Fruit fly (Drosophila melanogaster) whole organism, embryonic: ENCODE measurements around the gene Eig71Eg.
A peak's percentile ranks its signal among the peaks of the same experiment; 100 is the strongest.

ENCODE experiments used
- Adf1 ChIP-seq: fragments of 200-800 bp; sonication (Bioruptor generic); IDR thresholded peaks from 2 replicates; pipeline ENCODE4 v1.3.6; 2022; ENCODE audit warnings: missing biosample characterization, missing genetic modification characterization
- CG10565 ChIP-seq: fragments of 200-800 bp; sonication (Bioruptor generic); optimal IDR thresholded peaks from 3 replicates; lab custom pipeline; 2016; ENCODE audit warnings: missing biosample characterization, mild to moderate bottlenecking, missing genetic modification characterization
- CG10979 ChIP-seq: fragments of 200-800 bp; sonication (Bioruptor generic); optimal IDR thresholded peaks from 2 replicates; lab custom pipeline; 2018; ENCODE audit warnings: missing biosample characterization, mild to moderate bottlenecking, missing genetic modification characterization, moderate library complexity
- CG11723 ChIP-seq: fragments of 200-800 bp; sonication (Bioruptor generic); optimal IDR thresholded peaks from 2 replicates; lab custom pipeline; 2017; ENCODE audit warnings: missing biosample characterization, mild to moderate bottlenecking, missing genetic modification characterization
- CG12391 ChIP-seq: fragments of 200-800 bp; sonication (Bioruptor generic); optimal IDR thresholded peaks from 3 replicates; lab custom pipeline; 2018; ENCODE audit warnings: missing biosample characterization, mild to moderate bottlenecking, missing genetic modification characterization, moderate library complexity
- CG1529 ChIP-seq: fragments of 200-800 bp; sonication (Bioruptor generic); optimal IDR thresholded peaks from 3 replicates; lab custom pipeline; 2018; ENCODE audit warnings: missing biosample characterization, missing genetic modification characterization
- CG17361 ChIP-seq: fragments of 200-800 bp; sonication (Bioruptor generic); IDR thresholded peaks from 3 replicates; pipeline ENCODE4 v1.3.6; 2022; ENCODE audit warnings: missing biosample characterization, missing genetic modification characterization
- CG18262 ChIP-seq: fragments of 200-800 bp; optimal IDR thresholded peaks from 3 replicates; lab custom pipeline; 2019; ENCODE audit warnings: missing biosample characterization, mild to moderate bottlenecking, missing genetic modification characterization, moderate library complexity
- CG2678 ChIP-seq: fragments of 200-800 bp; sonication (Bioruptor generic); optimal IDR thresholded peaks from 3 replicates; lab custom pipeline; 2019; ENCODE audit warnings: missing biosample characterization, mild to moderate bottlenecking, missing genetic modification characterization, moderate library complexity
- CG3065 ChIP-seq: fragments of 200-800 bp; sonication (Bioruptor generic); optimal IDR thresholded peaks from 2 replicates; lab custom pipeline; 2016; ENCODE audit warnings: missing biosample characterization, missing genetic modification characterization
- CG34224 ChIP-seq: fragments of 200-800 bp; sonication (Bioruptor generic); IDR thresholded peaks from 3 replicates; pipeline ENCODE4 v1.3.6; 2022; ENCODE audit warnings: missing biosample characterization, missing genetic modification characterization; ENCODE audit not compliant: partially characterized antibody
- CG34376 ChIP-seq: fragments of 200-800 bp; sonication (Bioruptor generic); optimal IDR thresholded peaks from 2 replicates; lab custom pipeline; 2018; ENCODE audit warnings: missing biosample characterization, mild to moderate bottlenecking, missing genetic modification characterization
- CG34422 ChIP-seq: fragments of 200-800 bp; sonication (Bioruptor generic); IDR thresholded peaks from 3 replicates; pipeline ENCODE4 v1.3.6; 2022; ENCODE audit warnings: missing biosample characterization, missing genetic modification characterization
- CG3995 ChIP-seq: fragments of 200-800 bp; sonication (Bioruptor generic); optimal IDR thresholded peaks from 3 replicates; lab custom pipeline; 2016; ENCODE audit warnings: missing biosample characterization, missing genetic modification characterization
- CG43689 ChIP-seq: fragments of 200-800 bp; sonication (Bioruptor generic); IDR thresholded peaks from 2 replicates; pipeline ENCODE4 v1.3.6; 2022; ENCODE audit warnings: missing biosample characterization, missing genetic modification characterization
- CG4617 ChIP-seq: fragments of 200-800 bp; sonication (Bioruptor generic); optimal IDR thresholded peaks from 3 replicates; lab custom pipeline; 2016; ENCODE audit warnings: missing biosample characterization, missing genetic modification characterization, borderline replicate concordance
- CG7556 ChIP-seq: fragments of 200-800 bp; sonication (Bioruptor generic); optimal IDR thresholded peaks from 2 replicates; lab custom pipeline; 2017; ENCODE audit warnings: missing biosample characterization, mild to moderate bottlenecking, missing genetic modification characterization
- CG7745 ChIP-seq: fragments of 200-800 bp; sonication (Bioruptor generic); optimal IDR thresholded peaks from 2 replicates; lab custom pipeline; 2018; ENCODE audit warnings: missing biosample characterization, mild to moderate bottlenecking, missing genetic modification characterization, moderate library complexity
- CG7839 ChIP-seq: fragments of 200-800 bp; sonication (Bioruptor generic); optimal IDR thresholded peaks from 3 replicates; lab custom pipeline; 2018; ENCODE audit warnings: missing biosample characterization, mild to moderate bottlenecking, missing genetic modification characterization, moderate library complexity
- CG8478 ChIP-seq: fragments of >200 bp; optimal IDR thresholded peaks from 2 replicates; lab custom pipeline; 2018
- CG9437 ChIP-seq: fragments of 200-800 bp; sonication (Bioruptor generic); optimal IDR thresholded peaks from 2 replicates; lab custom pipeline; 2018; ENCODE audit warnings: missing biosample characterization, mild to moderate bottlenecking, missing genetic modification characterization
- Dad ChIP-seq: fragments of 200-800 bp; sonication (Bioruptor generic); optimal IDR thresholded peaks from 3 replicates; lab custom pipeline; 2016; ENCODE audit warnings: missing biosample characterization, missing genetic modification characterization
- Dip2 ChIP-seq: fragments of 200-800 bp; sonication (Bioruptor generic); IDR thresholded peaks from 2 replicates; pipeline ENCODE4 v1.3.6; 2022; ENCODE audit warnings: missing biosample characterization, missing genetic modification characterization
- Dll ChIP-seq: fragments of 200-800 bp; sonication (Bioruptor generic); IDR thresholded peaks from 4 replicates; pipeline ENCODE4 v1.3.6; 2022; ENCODE audit warnings: missing biosample characterization, missing genetic modification characterization; ENCODE audit not compliant: partially characterized antibody
- Eip74EF ChIP-seq, 2 experiments: fragments of 200-800 bp in 1 of 2; fragments of >200 bp in 1 of 2; sonication (Bioruptor generic) in 1 of 2; optimal IDR thresholded peaks; 2 replicates each; lab custom pipeline; 2017 to 2019; ENCODE audit warnings: missing biosample characterization in 2 of 2, missing genetic modification characterization in 2 of 2, mild to moderate bottlenecking in 1 of 2, moderate library complexity in 1 of 2
- Hmr ChIP-seq: fragments of 200-800 bp; sonication (Bioruptor generic); optimal IDR thresholded peaks from 3 replicates; lab custom pipeline; 2017; ENCODE audit warnings: mild to moderate bottlenecking, missing biosample characterization, missing genetic modification reagents, missing genetic modification characterization
- MBD-R2 ChIP-seq: fragments of 200-800 bp; sonication (Bioruptor generic); IDR thresholded peaks from 2 replicates; pipeline ENCODE4 v1.3.6; 2022; ENCODE audit warnings: missing biosample characterization, missing genetic modification characterization
- NK7.1 ChIP-seq: fragments of 200-800 bp; sonication (Bioruptor generic); optimal IDR thresholded peaks from 3 replicates; lab custom pipeline; 2016; ENCODE audit warnings: missing biosample characterization, missing genetic modification characterization
- Scr ChIP-seq: fragments of 200-800 bp; sonication (Bioruptor generic); IDR thresholded peaks from 2 replicates; pipeline ENCODE4 v1.3.6; 2022; ENCODE audit warnings: missing biosample characterization, missing genetic modification characterization; ENCODE audit not compliant: partially characterized antibody
- Ssrp ChIP-seq: fragments of 200-800 bp; sonication (Bioruptor generic); optimal IDR thresholded peaks from 2 replicates; lab custom pipeline; 2018; ENCODE audit warnings: missing biosample characterization, mild to moderate bottlenecking, missing genetic modification characterization, moderate library complexity
- ara ChIP-seq: fragments of 200-800 bp; sonication (Bioruptor generic); IDR thresholded peaks from 2 replicates; pipeline ENCODE4 v1.3.6; 2022; ENCODE audit warnings: missing biosample characterization, missing genetic modification characterization
- ato ChIP-seq: fragments of 200-800 bp; sonication (Bioruptor generic); IDR thresholded peaks from 2 replicates; pipeline ENCODE4 v1.3.6; 2022; ENCODE audit warnings: missing biosample characterization, missing genetic modification characterization; ENCODE audit not compliant: partially characterized antibody
- bsh ChIP-seq, 2 experiments: fragments of 200-800 bp; sonication (Bioruptor generic); optimal IDR thresholded peaks; 2 replicates each; lab custom pipeline; 2017 to 2018; ENCODE audit warnings: mild to moderate bottlenecking in 2 of 2, missing biosample characterization in 2 of 2, missing genetic modification characterization in 2 of 2, moderate library complexity in 1 of 2
- chn ChIP-seq: fragments of 200-800 bp; sonication (Bioruptor generic); optimal IDR thresholded peaks from 2 replicates; lab custom pipeline; 2016; ENCODE audit warnings: missing biosample characterization, missing genetic modification characterization
- dm ChIP-seq: fragments of 200-800 bp; sonication (Bioruptor generic); optimal IDR thresholded peaks from 3 replicates; lab custom pipeline; 2016; ENCODE audit warnings: missing biosample characterization, missing genetic modification characterization
- fru ChIP-seq: fragments of >200 bp; optimal IDR thresholded peaks from 2 replicates; lab custom pipeline; 2017
- ftz-f1 ChIP-seq: fragments of 200-800 bp; sonication (Bioruptor generic); optimal IDR thresholded peaks from 2 replicates; lab custom pipeline; 2016; ENCODE audit warnings: missing biosample characterization, missing genetic modification characterization
- gcm ChIP-seq: fragments of 200-800 bp; sonication (Bioruptor generic); optimal IDR thresholded peaks from 2 replicates; lab custom pipeline; 2019; ENCODE audit warnings: missing biosample characterization, mild to moderate bottlenecking, missing genetic modification characterization, moderate library complexity
- grn ChIP-seq: fragments of 200-800 bp; sonication (Bioruptor generic); optimal IDR thresholded peaks from 3 replicates; lab custom pipeline; 2017; ENCODE audit warnings: missing biosample characterization, missing genetic modification characterization
- gsb-n ChIP-seq: fragments of 200-800 bp; sonication (Bioruptor generic); optimal IDR thresholded peaks from 3 replicates; lab custom pipeline; 2018; ENCODE audit warnings: missing biosample characterization, mild to moderate bottlenecking, missing genetic modification characterization
- lilli ChIP-seq: fragments of 200-800 bp; sonication (Bioruptor generic); optimal IDR thresholded peaks from 3 replicates; lab custom pipeline; 2016; ENCODE audit warnings: missing biosample characterization, missing genetic modification characterization
- maf-S ChIP-seq: fragments of 200-800 bp; sonication (Bioruptor generic); optimal IDR thresholded peaks from 2 replicates; lab custom pipeline; 2016; ENCODE audit warnings: missing biosample characterization, missing genetic modification characterization
- mirr ChIP-seq: fragments of 200-800 bp; sonication (Bioruptor generic); optimal IDR thresholded peaks from 3 replicates; lab custom pipeline; 2018; ENCODE audit warnings: missing biosample characterization, mild to moderate bottlenecking, missing genetic modification characterization
- nom ChIP-seq: fragments of 200-800 bp; sonication (Bioruptor generic); optimal IDR thresholded peaks from 2 replicates; lab custom pipeline; 2017; ENCODE audit warnings: missing biosample characterization, missing genetic modification characterization, mild to moderate bottlenecking, moderate library complexity, missing genetic modification reagents
- pfk ChIP-seq: fragments of 200-800 bp; sonication (Bioruptor generic); optimal IDR thresholded peaks from 2 replicates; lab custom pipeline; 2018; ENCODE audit warnings: missing biosample characterization, mild to moderate bottlenecking, missing genetic modification characterization, moderate library complexity
- pho ChIP-seq: fragments of 200-800 bp; sonication (Bioruptor generic); optimal IDR thresholded peaks from 2 replicates; lab custom pipeline; 2016; ENCODE audit warnings: missing biosample characterization, missing genetic modification characterization
- pnt ChIP-seq: fragments of 200-800 bp; sonication (Bioruptor generic); optimal IDR thresholded peaks from 3 replicates; lab custom pipeline; 2016; ENCODE audit warnings: missing biosample characterization, missing genetic modification characterization
- psq ChIP-seq: fragments of 200-800 bp; sonication (Bioruptor generic); optimal IDR thresholded peaks from 2 replicates; lab custom pipeline; 2017; ENCODE audit warnings: missing biosample characterization, missing genetic modification characterization
- ro ChIP-seq: fragments of 200-800 bp; sonication (Bioruptor generic); IDR thresholded peaks from 2 replicates; pipeline ENCODE4 v1.3.6; 2022; ENCODE audit warnings: missing biosample characterization, missing genetic modification characterization
- row ChIP-seq: fragments of 200-800 bp; sonication (Bioruptor generic); IDR thresholded peaks from 3 replicates; pipeline ENCODE4 v1.3.6; 2022; ENCODE audit warnings: missing biosample characterization, missing genetic modification characterization
- slbo ChIP-seq: fragments of 200-800 bp; sonication (Bioruptor generic); IDR thresholded peaks from 2 replicates; pipeline ENCODE4 v1.3.6; 2022; ENCODE audit warnings: missing biosample characterization, missing genetic modification characterization
- stc ChIP-seq: fragments of 200-800 bp; sonication (Bioruptor generic); IDR thresholded peaks from 2 replicates; pipeline ENCODE4 v1.3.6; 2022; ENCODE audit warnings: missing biosample characterization, missing genetic modification characterization

The Eig71Eg gene

dm6 chr3L:15677662-15678061 is 20.2 kb downstream of the Eig71Eg start (continued):
- TF ChIP-seq CG34224 (GFP tag; lab: Robert Waterston, UW) = no peak
- TF ChIP-seq gsb-n (tag; lab: Kevin White, UChicago) = no peak
- TF ChIP-seq CG2678 (tag; lab: Kevin White, UChicago) = peak; percentile 33
- TF ChIP-seq Dip2 (GFP tag; lab: Robert Waterston, UW) = no peak
- no peak for TF ChIP-seq CG4617
- TF ChIP-seq Adf1 (GFP tag; lab: Robert Waterston, UW) = no peak
- TF ChIP-seq CG34376 (GFP tag; lab: Kevin White, UChicago) = no peak
- peak; percentile 22 for TF ChIP-seq Ssrp (tag; lab: Kevin White, UChicago)
- TF ChIP-seq CG10565 (GFP tag; lab: Kevin White, UChicago) = no peak
- TF ChIP-seq grn = no peak
- TF ChIP-seq Eip74EF (GFP tag; optimal IDR thresholded peaks at IDR 0.05; lab: Kevin White, UChicago) = no peak
- peak; percentile 25 for TF ChIP-seq CG10979 (tag; lab: Kevin White, UChicago)
- TF ChIP-seq row (GFP tag; lab: Robert Waterston, UW) = peak; percentile 46; the same call in 2 of the 3 replicates
- TF ChIP-seq ftz-f1 (GFP tag; lab: Kevin White, UChicago) = no peak
- TF ChIP-seq CG17361 (GFP tag; lab: Robert Waterston, UW) = no peak
- no peak for TF ChIP-seq mirr (GFP tag; lab: Kevin White, UChicago)
- TF ChIP-seq maf-S (GFP tag; lab: Kevin White, UChicago) = no peak
- TF ChIP-seq CG34422 (GFP tag; lab: Robert Waterston, UW) = no peak
- no peak for TF ChIP-seq Dll (GFP tag; lab: Robert Waterston, UW)
- no peak for TF ChIP-seq CG8478 (lab: Kevin White, UChicago)
- peak; percentile 8 for TF ChIP-seq CG7556 (GFP tag; lab: Kevin White, UChicago)
- no peak for TF ChIP-seq CG3995 (GFP tag; lab: Kevin White, UChicago)
- TF ChIP-seq MBD-R2 (GFP tag; lab: Robert Waterston, UW) = no peak
- TF ChIP-seq CG18262 = no peak
- no peak for TF ChIP-seq stc (GFP tag; lab: Robert Waterston, UW)
- TF ChIP-seq Dad (GFP tag; lab: Kevin White, UChicago) = no peak
- peak; percentile 29 for TF ChIP-seq CG7839 (tag; lab: Kevin White, UChicago)
- TF ChIP-seq pfk (GFP tag; lab: Kevin White, UChicago) = no peak
- no peak for TF ChIP-seq lilli (GFP tag; lab: Kevin White, UChicago)
- no peak for TF ChIP-seq fru (lab: Kevin White, UChicago)
- no peak for TF ChIP-seq Hmr (GFP tag; lab: Kevin White, UChicago)
- TF ChIP-seq CG9437 = no peak
- TF ChIP-seq CG7745 (tag; lab: Kevin White, UChicago) = no peak
- TF ChIP-seq ro (GFP tag; lab: Robert Waterston, UW) = no peak
- peak in 1 of 2 experiments; percentile 33 for TF ChIP-seq bsh (GFP tag; optimal IDR thresholded peaks at IDR 0.05; lab: Kevin White, UChicago)
- TF ChIP-seq chn (GFP tag; lab: Kevin White, UChicago) = no peak
- no peak for TF ChIP-seq CG11723 (GFP tag; lab: Kevin White, UChicago)
- no peak for TF ChIP-seq gcm (GFP tag; lab: Kevin White, UChicago)
- TF ChIP-seq pnt (GFP tag; lab: Kevin White, UChicago) = no peak
- TF ChIP-seq ara = no peak
- TF ChIP-seq slbo = no peak
- no peak for TF ChIP-seq dm (GFP tag; lab: Kevin White, UChicago)
- TF ChIP-seq CG3065 = no peak
- TF ChIP-seq pho (GFP tag; lab: Kevin White, UChicago) = no peak
- no peak for TF ChIP-seq CG1529 (GFP tag; lab: Kevin White, UChicago)
- TF ChIP-seq psq = no peak
- TF ChIP-seq ato (GFP tag; lab: Robert Waterston, UW) = no peak
- TF ChIP-seq CG43689 (GFP tag; lab: Robert Waterston, UW) = no peak
- TF ChIP-seq CG12391 (tag; lab: Kevin White, UChicago) = peak; percentile 9
- TF ChIP-seq nom (GFP tag; lab: Kevin White, UChicago) = no peak
- no peak for TF ChIP-seq Scr (GFP tag; lab: Robert Waterston, UW)
- no peak for TF ChIP-seq NK7.1 (GFP tag; lab: Kevin White, UChicago)
